Fruit fly (Drosophila melanogaster): ENCODE results near the gene Dyro.

The Dyro gene

DNA sequence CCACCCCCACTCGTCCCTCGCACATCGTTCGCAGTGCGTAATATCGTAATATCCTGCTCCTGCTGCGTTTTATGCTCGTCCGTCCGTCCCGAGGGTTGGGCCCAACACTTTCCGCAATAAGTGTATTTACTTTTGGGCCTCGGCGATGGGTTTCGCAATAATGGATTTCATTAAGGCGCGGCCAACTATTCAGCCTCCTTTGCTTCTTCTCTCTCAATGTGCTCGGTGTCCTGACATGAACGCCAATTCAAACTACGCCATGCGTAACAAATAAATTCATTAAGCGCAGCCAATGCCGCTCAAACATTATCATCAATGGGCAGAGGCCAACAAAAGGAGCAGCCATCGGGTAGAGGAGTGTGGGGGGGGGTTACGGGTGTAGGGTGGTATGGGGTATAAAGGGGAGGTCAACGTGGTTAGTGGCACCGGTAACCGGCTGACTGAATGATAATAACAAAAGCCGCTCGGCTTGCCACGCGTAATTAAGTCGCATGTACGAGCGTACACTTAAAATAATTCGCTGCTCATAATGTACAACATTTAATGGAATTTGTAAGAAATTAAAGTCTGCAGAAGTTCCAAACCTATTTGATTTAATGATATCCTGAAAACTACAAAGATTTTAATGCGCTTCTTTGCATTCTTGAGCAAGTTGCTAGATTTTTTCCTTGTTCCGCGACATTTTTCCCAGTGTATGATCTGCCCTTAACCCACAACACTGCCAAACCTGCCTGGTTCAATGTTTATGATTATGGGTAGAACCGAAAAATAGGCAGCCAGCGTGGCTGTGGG, 7.9 kb upstream of the Dyro start (continued):
- TF ChIP-seq CG12104 (GFP tag; optimal IDR thresholded peaks at IDR 0.05), result no peak
- TF ChIP-seq CG8478 (optimal IDR thresholded peaks at IDR 0.05), result no peak
- no peak for TF ChIP-seq CG4707 (GFP tag; optimal IDR thresholded peaks at IDR 0.05)
- TF ChIP-seq CkIIα-i1 (GFP tag; IDR thresholded peaks at IDR 0.05), result no peak
- TF ChIP-seq tio (GFP tag; optimal IDR thresholded peaks at IDR 0.05), result peak; percentile 42
- peak; percentile 54; the same call in 1 of the 3 replicates for TF ChIP-seq ci (GFP tag; IDR thresholded peaks at IDR 0.05)
- peak; percentile 25 for TF ChIP-seq CG1529 (GFP tag; optimal IDR thresholded peaks at IDR 0.05)
- TF ChIP-seq CG1603 (tag; optimal IDR thresholded peaks at IDR 0.05), result peak; percentile 41
- TF ChIP-seq GATAe (GFP tag; conservative IDR thresholded peaks at IDR 0.05), result no peak
- peak in 1 of 2 experiments; percentile 59 for TF ChIP-seq Pdp1 (GFP tag; optimal IDR thresholded peaks at IDR 0.05)
- no peak for TF ChIP-seq CG1647 (GFP tag; optimal IDR thresholded peaks at IDR 0.05)
- TF ChIP-seq zf30C (GFP tag; optimal IDR thresholded peaks at IDR 0.05), result peak; percentile 57
- no peak for TF ChIP-seq lov (optimal IDR thresholded peaks at IDR 0.05)
- no peak for TF ChIP-seq lov (GFP tag; IDR thresholded peaks at IDR 0.05)
- TF ChIP-seq mirr (GFP tag; optimal IDR thresholded peaks at IDR 0.05), result no peak
- no peak for TF ChIP-seq Nf-YC (tag; optimal IDR thresholded peaks at IDR 0.05)
- TF ChIP-seq CG12744 (GFP tag; optimal IDR thresholded peaks at IDR 0.05), result no peak
- TF ChIP-seq NK7.1 (GFP tag; optimal IDR thresholded peaks at IDR 0.05), result peak; percentile 34
- no peak for TF ChIP-seq Trl (optimal IDR thresholded peaks at IDR 0.05)
- no peak for TF ChIP-seq Trl (GFP tag; optimal IDR thresholded peaks at IDR 0.05)
- peak; percentile 49 for TF ChIP-seq Ada2b (GFP tag; IDR thresholded peaks at IDR 0.05)
- TF ChIP-seq Nf-YA (GFP tag; IDR thresholded peaks at IDR 0.05), result 0 out of 2 replicates have a peak, but pooled peaks have one; percentile 13
- 0 out of 2 replicates have a peak, but pooled peaks have one; percentile 21 for TF ChIP-seq CG4404 (GFP tag; IDR thresholded peaks at IDR 0.05)
- TF ChIP-seq nerfin-2 (GFP tag; IDR thresholded peaks at IDR 0.05; ENCODE audit: partially characterized antibody), result no peak
- TF ChIP-seq CG6683 (GFP tag; optimal IDR thresholded peaks at IDR 0.05), result no peak
- no peak for TF ChIP-seq H15 (GFP tag; IDR thresholded peaks at IDR 0.05)
- peak; percentile 55 for TF ChIP-seq vvl (GFP tag; IDR thresholded peaks at IDR 0.05)
- no peak for TF ChIP-seq Sin3A (optimal IDR thresholded peaks at IDR 0.05)
- TF ChIP-seq CG2199 (GFP tag; IDR thresholded peaks at IDR 0.05), result no peak
- TF ChIP-seq Bteb2 (GFP tag; optimal IDR thresholded peaks at IDR 0.05), result peak; percentile 20
- TF ChIP-seq TFAM (GFP tag; optimal IDR thresholded peaks at IDR 0.05), result no peak
- no peak for TF ChIP-seq sim (GFP tag; IDR thresholded peaks at IDR 0.05)
- peak; percentile 61 for TF ChIP-seq CG7839 (tag; optimal IDR thresholded peaks at IDR 0.05)
- TF ChIP-seq Poxn (GFP tag; IDR thresholded peaks at IDR 0.05), result 0 out of 2 replicates have a peak, but pooled peaks have one; percentile 9
- no peak for TF ChIP-seq CG5953 (GFP tag; IDR thresholded peaks at IDR 0.05)
- TF ChIP-seq CG30431 (GFP tag; optimal IDR thresholded peaks at IDR 0.05), result peak; percentile 43
- peak; percentile 59 for TF ChIP-seq dmrt11E (tag; optimal IDR thresholded peaks at IDR 0.05)
- peak; percentile 73 for TF ChIP-seq crol (GFP tag; IDR thresholded peaks at IDR 0.05)
- TF ChIP-seq gro (GFP tag; optimal IDR thresholded peaks at IDR 0.05), result no peak
- TF ChIP-seq D19B (GFP tag; optimal IDR thresholded peaks at IDR 0.05), result peak; percentile 13
- TF ChIP-seq ind (GFP tag; optimal IDR thresholded peaks at IDR 0.05), result peak; percentile 6
- TF ChIP-seq bbx (GFP tag; IDR thresholded peaks at IDR 0.05; ENCODE audit: partially characterized antibody), result no peak
- no peak for TF ChIP-seq CG33213 (GFP tag; optimal IDR thresholded peaks at IDR 0.05)
- no peak for TF ChIP-seq NfI (GFP tag; optimal IDR thresholded peaks at IDR 0.05)
- TF ChIP-seq crp (GFP tag; optimal IDR thresholded peaks at IDR 0.05), result no peak
- TF ChIP-seq NFAT (GFP tag; IDR thresholded peaks at IDR 0.05), result no peak
- no peak for TF ChIP-seq CG14441 (GFP tag; IDR thresholded peaks at IDR 0.05)
- TF ChIP-seq CG6765 (GFP tag; optimal IDR thresholded peaks at IDR 0.05), result peak; percentile 15
- TF ChIP-seq CHES-1-like (GFP tag; optimal IDR thresholded peaks at IDR 0.05), result no peak
- TF ChIP-seq CG3726 (GFP tag; IDR thresholded peaks at IDR 0.05), result no peak
- peak in 1 of 2 experiments; percentile 54 for TF ChIP-seq Hr51 (GFP tag; optimal IDR thresholded peaks at IDR 0.05)

Measured in whole organism, embryonic.